Worm (Caenorhabditis elegans) whole organism, L4 larva: ENCODE data around the gene K01D12.1.

Source experiments
- R02D3.7 ChIP-seq: fragments of 150-350 bp; sonication (generic microtip); optimal IDR thresholded peaks from 3 replicates; lab custom pipeline; 2014; ENCODE audit warnings: missing biosample characterization, missing genetic modification characterization
- T20F7.1 ChIP-seq: fragments of 200-800 bp; sonication (Bioruptor generic); optimal IDR thresholded peaks from 2 replicates; lab custom pipeline; 2018; ENCODE audit warnings: mild to moderate bottlenecking, missing genetic modification characterization, missing compliant biosample characterization
- Y105C5A.15 ChIP-seq: fragments of 200-800 bp; sonication (Bioruptor generic); IDR thresholded peaks from 2 replicates; pipeline ENCODE4 v1.3.6; 2022; ENCODE audit warnings: missing genetic modification characterization, missing compliant biosample characterization
- Y48G9A.11 ChIP-seq: fragments of 200-800 bp; sonication (Bioruptor generic); IDR thresholded peaks from 2 replicates; pipeline ENCODE4 v1.3.6; 2022; ENCODE audit warnings: missing genetic modification reagents, missing genetic modification characterization, missing compliant biosample characterization
- aha-1 ChIP-seq: fragments of 150-350 bp; peaks from one replicate; lab custom pipeline; 2014; ENCODE audit warnings: missing biosample characterization, missing genetic modification characterization
- ama-1 ChIP-seq: fragments of 150-350 bp; optimal IDR thresholded peaks from 2 replicates; lab custom pipeline; 2014; ENCODE audit warnings: inconsistent platforms, mixed read lengths
- arid-1 ChIP-seq: fragments of 200-800 bp; sonication (Bioruptor generic); conservative IDR thresholded peaks from 2 replicates; pipeline ENCODE4 v1.3.6; 2022; ENCODE audit warnings: missing genetic modification reagents, missing genetic modification characterization, missing compliant biosample characterization
- ceh-20 ChIP-seq: fragments of 200-800 bp; sonication (Bioruptor generic); IDR thresholded peaks from 2 replicates; pipeline ENCODE4 v1.3.6; 2022; ENCODE audit warnings: missing genetic modification reagents, missing genetic modification characterization, missing compliant biosample characterization
- ceh-28 ChIP-seq: fragments of 150-350 bp; optimal IDR thresholded peaks from 2 replicates; lab custom pipeline; 2014; ENCODE audit warnings: missing biosample characterization, missing genetic modification reagents, missing genetic modification characterization
- cey-2 ChIP-seq: sonication (generic microtip); optimal IDR thresholded peaks from 3 replicates; lab custom pipeline; 2017; ENCODE audit warnings: missing genetic modification characterization, mild to moderate bottlenecking, missing compliant biosample characterization, antibody characterized with exemption, borderline replicate concordance; ENCODE audit not compliant: insufficient read depth
- daf-16 ChIP-seq, 3 experiments: sonication (generic microtip); optimal IDR thresholded peaks; 2 replicates each; lab custom pipeline; 2016 to 2017; ENCODE audit warnings: missing genetic modification characterization in 3 of 3, missing genetic modification reagents in 3 of 3, mild to moderate bottlenecking in 2 of 3, missing compliant biosample characterization in 2 of 3, missing biosample characterization in 1 of 3, moderate library complexity in 1 of 3
- duxl-1 ChIP-seq: sonication (generic microtip); optimal IDR thresholded peaks from 2 replicates; lab custom pipeline; 2016; ENCODE audit warnings: mild to moderate bottlenecking, missing genetic modification characterization, moderate library complexity, missing compliant biosample characterization; ENCODE audit not compliant: poor library complexity
- dve-1 ChIP-seq: sonication (generic microtip); optimal IDR thresholded peaks from 2 replicates; lab custom pipeline; 2017; ENCODE audit warnings: antibody characterized with exemption, mild to moderate bottlenecking, missing genetic modification characterization, missing compliant biosample characterization; ENCODE audit not compliant: insufficient read depth
- egl-43 ChIP-seq: fragments of 200-800 bp; sonication (Bioruptor generic); IDR thresholded peaks from 2 replicates; pipeline ENCODE4 v1.3.6; 2022; ENCODE audit warnings: missing genetic modification reagents, missing genetic modification characterization, missing compliant biosample characterization
- fkh-10 ChIP-seq: fragments of 150-350 bp; optimal IDR thresholded peaks from 2 replicates; lab custom pipeline; 2014; ENCODE audit warnings: missing biosample characterization, missing genetic modification reagents, missing genetic modification characterization
- fos-1 ChIP-seq: fragments of 150-350 bp; optimal IDR thresholded peaks from 2 replicates; lab custom pipeline; 2014; ENCODE audit warnings: missing biosample characterization, missing genetic modification characterization
- gei-8 ChIP-seq: fragments of 200-800 bp; sonication (Bioruptor generic); optimal IDR thresholded peaks from 2 replicates; lab custom pipeline; 2018; ENCODE audit warnings: mild to moderate bottlenecking, missing genetic modification characterization, missing compliant biosample characterization
- hif-1 ChIP-seq, 2 experiments: sonication (generic microtip); optimal IDR thresholded peaks; 2 replicates each; lab custom pipeline; 2016 to 2017; ENCODE audit warnings: missing compliant biosample characterization in 2 of 2, missing genetic modification characterization in 2 of 2, missing genetic modification reagents in 2 of 2, missing genotype in 2 of 2, mild to moderate bottlenecking in 1 of 2
- hlh-11 ChIP-seq: fragments of 200-800 bp; sonication (Bioruptor generic); optimal IDR thresholded peaks from 2 replicates; lab custom pipeline; 2018; ENCODE audit warnings: mild to moderate bottlenecking, missing genetic modification characterization, missing compliant biosample characterization
- hlh-30 ChIP-seq: sonication (generic microtip); optimal IDR thresholded peaks from 2 replicates; lab custom pipeline; 2017; ENCODE audit warnings: antibody characterized with exemption, mild to moderate bottlenecking, missing genetic modification characterization, missing compliant biosample characterization; ENCODE audit not compliant: insufficient read depth
- lim-7 ChIP-seq: fragments of 200-800 bp; sonication (Bioruptor generic); IDR thresholded peaks from 2 replicates; pipeline ENCODE4 v1.3.6; 2022; ENCODE audit warnings: missing genetic modification characterization, missing compliant biosample characterization
- lin-13 ChIP-seq: fragments of 150-350 bp; optimal IDR thresholded peaks from 2 replicates; lab custom pipeline; 2014; ENCODE audit warnings: missing biosample characterization, missing genetic modification reagents, missing genetic modification characterization
- lin-38 ChIP-seq: fragments of 200-800 bp; sonication (Bioruptor generic); IDR thresholded peaks from 2 replicates; pipeline ENCODE4 v1.3.6; 2022; ENCODE audit warnings: missing genetic modification reagents, missing genetic modification characterization, missing compliant biosample characterization
- lin-39 ChIP-seq: fragments of 150-350 bp; optimal IDR thresholded peaks from 2 replicates; lab custom pipeline; 2014; ENCODE audit warnings: missing biosample characterization, missing genetic modification reagents, missing genetic modification characterization
- mdl-1 ChIP-seq, 2 experiments: fragments of 150-350 bp in 1 of 2; sonication (generic microtip) in 1 of 2; optimal IDR thresholded peaks; 2 replicates each; lab custom pipeline; 2014 to 2017; ENCODE audit warnings: missing biosample characterization in 2 of 2, missing genetic modification characterization in 2 of 2
- mxl-2 ChIP-seq: fragments of 200-800 bp; sonication (Bioruptor generic); conservative IDR thresholded peaks from 2 replicates; pipeline ENCODE4 v1.3.6; 2022; ENCODE audit warnings: missing genetic modification reagents, missing genetic modification characterization, missing compliant biosample characterization
- nhr-10 ChIP-seq: fragments of 150-350 bp; optimal IDR thresholded peaks from 2 replicates; lab custom pipeline; 2014; ENCODE audit warnings: missing biosample characterization, missing genetic modification characterization
- nhr-48 ChIP-seq: sonication (generic microtip); optimal IDR thresholded peaks from 2 replicates; lab custom pipeline; 2016; ENCODE audit warnings: mild to moderate bottlenecking, missing genetic modification characterization, missing compliant biosample characterization
- nhr-6 ChIP-seq: fragments of 150-350 bp; optimal IDR thresholded peaks from 2 replicates; lab custom pipeline; 2014; ENCODE audit warnings: missing biosample characterization, missing genetic modification characterization
- pha-4 ChIP-seq, 2 experiments: fragments of 150-350 bp in 1 of 2; fragments of 200-800 bp in 1 of 2; sonication (Bioruptor generic) in 1 of 2; IDR thresholded peaks in 1 of 2; optimal IDR thresholded peaks in 1 of 2; 2 replicates each; pipeline versions ENCODE4 v1.3.6 to Lab custom; 2014 to 2022; ENCODE audit warnings: missing genetic modification characterization in 2 of 2, missing genetic modification reagents in 2 of 2, missing biosample characterization in 1 of 2, missing compliant biosample characterization in 1 of 2
- php-3 ChIP-seq: fragments of 200-800 bp; sonication (Bioruptor generic); IDR thresholded peaks from 2 replicates; pipeline ENCODE4 v1.3.6; 2022; ENCODE audit warnings: missing genetic modification reagents, missing genetic modification characterization, missing compliant biosample characterization
- pqm-1 ChIP-seq: sonication (generic microtip); optimal IDR thresholded peaks from 2 replicates; lab custom pipeline; 2017; ENCODE audit warnings: missing biosample characterization, missing genetic modification characterization
- rbr-2 ChIP-seq: sonication (generic microtip); optimal IDR thresholded peaks from 2 replicates; lab custom pipeline; 2016; ENCODE audit warnings: missing genotype, missing genetic modification characterization, missing compliant biosample characterization
- saeg-2 ChIP-seq: fragments of 200-800 bp; sonication (Bioruptor generic); IDR thresholded peaks from 2 replicates; pipeline ENCODE4 v1.3.6; 2022; ENCODE audit warnings: missing genetic modification reagents, missing genetic modification characterization, missing compliant biosample characterization
- set-16 ChIP-seq: fragments of 200-800 bp; sonication (Bioruptor generic); IDR thresholded peaks from 2 replicates; pipeline ENCODE4 v1.3.6; 2022; ENCODE audit warnings: missing genetic modification reagents, missing genetic modification characterization, missing compliant biosample characterization
- spr-1 ChIP-seq: sonication (generic microtip); optimal IDR thresholded peaks from 2 replicates; lab custom pipeline; 2016; ENCODE audit warnings: mild to moderate bottlenecking, missing genetic modification characterization, missing compliant biosample characterization
- unc-39 ChIP-seq: sonication (generic microtip); optimal IDR thresholded peaks from 2 replicates; lab custom pipeline; 2017; ENCODE audit warnings: missing biosample characterization, missing genetic modification characterization
- unc-62 ChIP-seq, 3 experiments: fragments of 150-350 bp in 1 of 3; sonication (generic microtip); optimal IDR thresholded peaks in 2 of 3; peaks in 1 of 3; 1 replicate in 1 of 3; 2 replicates in 2 of 3; lab custom pipeline; 2014 to 2017; ENCODE audit warnings: missing biosample characterization in 3 of 3, missing genetic modification characterization in 3 of 3, missing genetic modification reagents in 3 of 3, missing genotype in 1 of 3
- vab-7 ChIP-seq: fragments of 200-800 bp; sonication (Bioruptor generic); IDR thresholded peaks from 2 replicates; pipeline ENCODE4 v1.3.6; 2022; ENCODE audit warnings: missing genetic modification reagents, missing genetic modification characterization, missing compliant biosample characterization
- zag-1 ChIP-seq: fragments of 150-350 bp; optimal IDR thresholded peaks from 2 replicates; lab custom pipeline; 2014; ENCODE audit warnings: missing biosample characterization, missing genetic modification characterization

The K01D12.1 gene

DNA sequence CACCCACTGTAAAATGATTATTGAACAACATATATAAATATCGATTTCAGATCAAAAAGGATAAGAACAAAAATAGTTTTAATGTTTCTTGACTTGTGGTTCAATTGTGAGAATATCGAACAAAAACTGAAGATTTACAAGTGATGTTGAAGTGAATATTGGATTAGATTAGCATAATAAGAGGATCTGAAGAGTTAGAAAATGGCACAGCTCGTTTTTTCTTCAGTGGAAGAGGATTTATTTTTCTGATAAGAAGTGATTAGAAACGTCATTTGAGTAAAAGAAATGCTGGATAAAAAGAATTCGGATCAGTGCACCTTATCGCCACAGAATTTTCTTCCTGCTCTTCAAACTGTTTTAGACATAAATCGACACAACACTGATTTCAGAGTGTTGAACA is 18.3 kb downstream of the K01D12.1 start, which contains the start of gene twk-14:
TSS of gene twk-14 (minus strand) at position 8 of the 400 bp plus-strand sequence.
- TF ChIP-seq vab-7 (GFP tag; lab: Robert Waterston, UW) (no peak), lim-7 (GFP tag; lab: Robert Waterston, UW) (no peak), spr-1 (tag; lab: Kevin White, UChicago) (no peak), ceh-28 (tag; lab: Kevin White, UChicago) (no peak), zag-1 (tag; lab: Kevin White, UChicago) (no peak), ceh-20 (GFP tag; lab: Robert Waterston, UW) (no peak), pqm-1 (tag; lab: Kevin White, UChicago) (no peak), unc-62 (GFP tag; optimal IDR thresholded peaks at IDR 0.05 in 1 of 2; lab: Kevin White, UChicago) (peak in 1 of 2 experiments; percentile 25), unc-62 (tag; optimal IDR thresholded peaks at IDR 0.05; lab: Kevin White, UChicago) (no peak)

DNA sequence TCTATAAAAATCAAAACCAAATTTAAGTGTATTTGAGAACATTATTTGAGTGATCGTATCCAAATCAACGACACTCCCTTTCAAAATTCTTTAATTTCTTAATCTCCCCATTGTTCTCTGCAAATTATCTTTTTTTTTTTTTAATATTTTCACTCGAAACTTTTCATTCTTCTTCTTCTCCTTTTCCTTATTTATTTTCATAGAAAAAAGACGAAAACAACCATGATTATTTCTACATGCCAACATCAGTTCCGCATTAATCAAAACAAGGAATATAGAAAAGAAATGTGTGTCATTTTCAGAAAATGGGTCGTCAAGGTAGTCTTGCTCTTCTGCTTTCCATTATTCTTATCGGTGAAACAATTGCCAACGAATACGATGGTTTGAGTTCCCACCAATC is 20.2 kb downstream of the K01D12.1 start, which contains the start of gene K01D12.5:
TSS of gene K01D12.5 (plus strand) at position 301 of the 400 bp plus-strand sequence.
- TF ChIP-seq fkh-10 (no peak), gei-8 (GFP tag; lab: Kevin White, UChicago) (no peak), lin-13 (GFP tag; lab: Kevin White, UChicago) (no peak), zag-1 (tag; lab: Kevin White, UChicago) (no peak), vab-7 (GFP tag; lab: Robert Waterston, UW) (no peak), mxl-2 (GFP tag; lab: Robert Waterston, UW) (no peak), duxl-1 (tag; lab: Kevin White, UChicago) (no peak), mdl-1 (tag; optimal IDR thresholded peaks at IDR 0.05; lab: Kevin White, UChicago) (no peak)

DNA sequence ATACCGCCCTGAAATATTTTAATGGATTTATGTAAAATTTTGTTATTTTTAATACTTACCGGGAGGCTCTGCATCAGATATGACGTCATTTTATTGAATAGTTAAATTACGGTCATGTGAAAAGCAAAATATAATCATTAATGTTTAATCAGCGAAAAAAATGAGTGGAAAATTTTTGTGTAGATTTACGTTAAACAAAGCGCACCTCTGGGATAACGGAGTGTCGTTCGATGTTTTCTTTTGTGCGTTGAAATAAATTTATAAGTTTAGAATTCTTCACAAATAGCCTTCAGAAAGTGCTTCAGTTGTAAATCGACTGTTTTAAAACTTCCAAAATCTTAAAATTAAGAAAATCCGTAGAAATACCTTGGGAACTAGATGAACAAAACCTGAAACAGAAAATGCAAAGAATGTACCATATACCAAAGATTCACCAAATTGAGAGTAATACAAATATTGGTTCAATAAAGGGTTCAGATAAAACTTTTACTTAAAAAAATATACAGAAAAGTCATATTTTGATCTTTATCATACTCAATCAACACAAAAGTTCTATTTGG is 23.4 kb downstream of the K01D12.1 start, which contains the start of the genes K01D12.20 and miga-1:
TSS of gene K01D12.20 (minus strand) at position 138 of the 560 bp plus-strand sequence.
TSS of gene miga-1 (minus strand) at position 183 of the 560 bp plus-strand sequence.
- no peak for TF ChIP-seq nhr-10 (tag; lab: Kevin White, UChicago)
- peak; percentile 92 for TF ChIP-seq nhr-6 (tag; lab: Kevin White, UChicago)
- TF ChIP-seq hlh-30 (tag; lab: Kevin White, UChicago), result peak; percentile 42
- no peak for TF ChIP-seq daf-16 (GFP tag; optimal IDR thresholded peaks at IDR 0.05; lab: Kevin White, UChicago)
- TF ChIP-seq daf-16 (tag; optimal IDR thresholded peaks at IDR 0.05; lab: Kevin White, UChicago), result peak; percentile 38
- no peak for TF ChIP-seq hlh-11 (tag; lab: Kevin White, UChicago)
- TF ChIP-seq rbr-2 (tag; lab: Kevin White, UChicago), result peak; percentile 4
- TF ChIP-seq lin-38, result no peak
- TF ChIP-seq set-16 (GFP tag; lab: Robert Waterston, UW), result no peak
- no peak for TF ChIP-seq lin-39 (tag; lab: Kevin White, UChicago)
- TF ChIP-seq pha-4 (GFP tag; IDR thresholded peaks at IDR 0.05; lab: Robert Waterston, UW), result no peak
- TF ChIP-seq pha-4 (tag; optimal IDR thresholded peaks at IDR 0.05; lab: Kevin White, UChicago), result no peak
- peak; percentile 78 for TF ChIP-seq R02D3.7 (tag; lab: Kevin White, UChicago)
- peak; percentile 97 for TF ChIP-seq Y48G9A.11
- TF ChIP-seq ama-1 (lab: Kevin White, UChicago), result no peak
- peak; percentile 97 for TF ChIP-seq T20F7.1 (GFP tag; lab: Kevin White, UChicago)
- no peak for TF ChIP-seq dve-1 (tag; lab: Kevin White, UChicago)
- TF ChIP-seq unc-39 (tag; lab: Kevin White, UChicago), result no peak
- TF ChIP-seq aha-1, result peak; percentile 69

DNA sequence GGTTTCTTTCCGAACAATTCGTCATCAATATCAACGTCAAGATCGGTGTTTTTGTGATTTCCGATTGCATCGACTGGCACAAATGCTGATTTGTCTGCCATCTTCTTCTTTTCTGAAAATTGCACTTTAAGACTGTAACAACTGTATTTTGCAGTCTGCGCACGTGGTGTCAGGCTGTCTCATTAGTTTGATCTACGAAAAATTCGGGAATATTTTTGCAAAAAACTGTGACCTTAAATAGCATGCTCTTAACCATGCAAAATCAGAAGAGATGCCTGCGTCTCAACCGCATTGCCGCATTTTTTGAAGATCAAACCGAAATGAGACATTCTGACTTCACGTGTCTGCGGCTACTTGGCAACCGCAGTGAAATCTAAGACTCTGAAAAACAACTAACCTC is 24.0 kb downstream of the K01D12.1 start, which contains the start of gene K01D12.7:
TSS of gene K01D12.7 (minus strand) at position 101 of the 400 bp plus-strand sequence.
- TF ChIP-seq hif-1 (tag; optimal IDR thresholded peaks at IDR 0.05; lab: Kevin White, UChicago) (no peak), arid-1 (no peak), pqm-1 (tag; lab: Kevin White, UChicago) (no peak), ceh-28 (tag; lab: Kevin White, UChicago) (no peak), unc-62 (GFP tag; optimal IDR thresholded peaks at IDR 0.05 in 1 of 2; lab: Kevin White, UChicago) (no peak), unc-62 (tag; optimal IDR thresholded peaks at IDR 0.05; lab: Kevin White, UChicago) (no peak), php-3 (GFP tag; lab: Robert Waterston, UW) (no peak), cey-2 (no peak), nhr-48 (tag; lab: Kevin White, UChicago) (no peak), egl-43 (no peak), daf-16 (GFP tag; optimal IDR thresholded peaks at IDR 0.05; lab: Kevin White, UChicago) (no peak), daf-16 (tag; optimal IDR thresholded peaks at IDR 0.05; lab: Kevin White, UChicago) (no peak), fos-1 (tag; lab: Kevin White, UChicago) (no peak), duxl-1 (tag; lab: Kevin White, UChicago) (no peak), Y105C5A.15 (GFP tag; lab: Robert Waterston, UW) (no peak), hlh-11 (tag; lab: Kevin White, UChicago) (no peak), gei-8 (GFP tag; lab: Kevin White, UChicago) (no peak), saeg-2 (GFP tag; lab: Robert Waterston, UW) (no peak)
- TF ChIP-seq, all 104 proteins: peak for 0
